Worm (Caenorhabditis elegans): Measurements from ENCODE around the gene ttr-23.

The ttr-23 gene

ce11 chrV:10581837-10582300, 7.8 kb downstream of the ttr-23 start, which contains the start of gene T21C9.6:
T21C9.6 (plus strand) TSS chrV:10581887.
- TF ChIP-seq zag-1 (tag; optimal IDR thresholded peaks at IDR 0.05) (no peak), elt-2 (tag; optimal IDR thresholded peaks at IDR 0.05) (peak; percentile 52), pqm-1 (tag; optimal IDR thresholded peaks at IDR 0.05) (peak; percentile 26), R02D3.7 (tag; optimal IDR thresholded peaks at IDR 0.05) (no peak), nhr-11 (tag; optimal IDR thresholded peaks at IDR 0.05) (no peak), ZK546.5 (tag; optimal IDR thresholded peaks at IDR 0.05) (no peak)

ce11 chrV:10580638-10581037, 9.0 kb downstream of the ttr-23 start:
- no peak for TF ChIP-seq nhr-23 (tag; optimal IDR thresholded peaks at IDR 0.05)
- TF ChIP-seq elt-2 (tag; optimal IDR thresholded peaks at IDR 0.05): peak; percentile 84
- TF ChIP-seq pha-4 (tag; optimal IDR thresholded peaks at IDR 0.05): peak; percentile 19
- no peak for TF ChIP-seq ama-1 (optimal IDR thresholded peaks at IDR 0.05)
- peak; percentile 25 for TF ChIP-seq ceh-28 (tag; optimal IDR thresholded peaks at IDR 0.05)
- no peak for TF ChIP-seq R02D3.7 (tag; optimal IDR thresholded peaks at IDR 0.05)
- peak; percentile 56 for TF ChIP-seq pqm-1 (tag; optimal IDR thresholded peaks at IDR 0.05)

- TF ChIP-seq nhr-237 (tag; optimal IDR thresholded peaks at IDR 0.05) (no peak), unc-62 (GFP tag; optimal IDR thresholded peaks at IDR 0.05) (no peak), ZK546.5 (tag; optimal IDR thresholded peaks at IDR 0.05) (no peak), snpc-4 (tag; optimal IDR thresholded peaks at IDR 0.05) (peak; percentile 68), mml-1 (tag; optimal IDR thresholded peaks at IDR 0.05) (no peak), elt-1 (tag; optimal IDR thresholded peaks at IDR 0.05) (no peak), nhr-77 (tag; optimal IDR thresholded peaks at IDR 0.05) (no peak), nhr-12 (tag; optimal IDR thresholded peaks at IDR 0.05) (no peak), nhr-43 (tag; optimal IDR thresholded peaks at IDR 0.05; ENCODE audit: poor library complexity, severe bottlenecking) (peak; percentile 71), nhr-25 (tag; optimal IDR thresholded peaks at IDR 0.05) (peak; percentile 33), nfya-1 (tag; optimal IDR thresholded peaks at IDR 0.05; ENCODE audit: insufficient read depth) (peak; percentile 65), lsy-12 (tag; optimal IDR thresholded peaks at IDR 0.05) (peak; percentile 77), fkh-10 (GFP tag; optimal IDR thresholded peaks at IDR 0.05) (no peak), ceh-82 (tag; optimal IDR thresholded peaks at IDR 0.05) (no peak), eor-1 (tag; optimal IDR thresholded peaks at IDR 0.05) (no peak), pqm-1 (tag; optimal IDR thresholded peaks at IDR 0.05) (peak; percentile 48), ama-1 (optimal IDR thresholded peaks at IDR 0.05) (peak; percentile 27), hmg-11 (tag; optimal IDR thresholded peaks at IDR 0.05) (peak; percentile 76), fkh-2 (tag; optimal IDR thresholded peaks at IDR 0.05) (no peak), daf-12 (tag; optimal IDR thresholded peaks at IDR 0.05) (no peak), ceh-9 (tag; optimal IDR thresholded peaks at IDR 0.05) (no peak), elt-2 (tag; optimal IDR thresholded peaks at IDR 0.05) (peak; percentile 60), unc-39 (tag; optimal IDR thresholded peaks at IDR 0.05) (no peak), tbx-2 (tag; optimal IDR thresholded peaks at IDR 0.05) (no peak), ztf-11 (tag; optimal IDR thresholded peaks at IDR 0.05) (no peak), lin-15B (tag; optimal IDR thresholded peaks at IDR 0.05) (peak; percentile 72), sea-2 (GFP tag; optimal IDR thresholded peaks at IDR 0.05) (no peak), egl-27 (tag; optimal IDR thresholded peaks at IDR 0.05) (no peak), lin-39 (tag; optimal IDR thresholded peaks at IDR 0.05) (no peak), pha-4 (tag; optimal IDR thresholded peaks at IDR 0.05) (no peak), zag-1 (tag; optimal IDR thresholded peaks at IDR 0.05) (no peak), jun-1 (tag; optimal IDR thresholded peaks at IDR 0.05) (no peak), ztf-4 (tag; optimal IDR thresholded peaks at IDR 0.05) (no peak), ceh-28 (tag; optimal IDR thresholded peaks at IDR 0.05) (peak; percentile 41), nhr-28 (tag; optimal IDR thresholded peaks at IDR 0.05) (no peak), nhr-23 (tag; optimal IDR thresholded peaks at IDR 0.05) (peak; percentile 88), nhr-11 (tag; optimal IDR thresholded peaks at IDR 0.05) (no peak), aly-2 (tag; optimal IDR thresholded peaks at IDR 0.05) (no peak), skn-1 (tag; optimal IDR thresholded peaks at IDR 0.05) (peak; percentile 7), egl-5 (tag; optimal IDR thresholded peaks at IDR 0.05) (no peak), nhr-67 (tag; optimal IDR thresholded peaks at IDR 0.05) (no peak), fos-1 (tag; optimal IDR thresholded peaks at IDR 0.05) (no peak), mdl-1 (tag; optimal IDR thresholded peaks at IDR 0.05) (no peak), nhr-76 (tag; optimal IDR thresholded peaks at IDR 0.05) (no peak), R02D3.7 (tag; optimal IDR thresholded peaks at IDR 0.05) (peak; percentile 72), ceh-16 (tag; optimal IDR thresholded peaks at IDR 0.05) (no peak), elt-3 (tag; optimal IDR thresholded peaks at IDR 0.05) (no peak)
These were observed 10.7 kb downstream of the ttr-23 start, which contains the start of the genes erh-1 and lpd-9 for ce11 chrV:10578938-10579337. erh-1 (minus strand) TSS chrV:10579141. lpd-9 (plus strand) TSS chrV:10579305.
